Worm (Caenorhabditis elegans) whole organism, late embryonic: ENCODE measurements around the gene oac-42.

Experiments
- F13H6.1 ChIP-seq: sonication (generic microtip); optimal IDR thresholded peaks from 2 replicates; lab custom pipeline; 2016; ENCODE audit warnings: missing genetic modification characterization, missing compliant biosample characterization
- K02D7.2 ChIP-seq: sonication (generic microtip); optimal IDR thresholded peaks from 2 replicates; lab custom pipeline; 2017; ENCODE audit warnings: mild to moderate bottlenecking, missing genetic modification characterization, missing compliant biosample characterization
- T23F11.4 ChIP-seq: fragments of 200-800 bp; sonication (Bioruptor generic); optimal IDR thresholded peaks from 2 replicates; lab custom pipeline; 2018; ENCODE audit warnings: mild to moderate bottlenecking, missing genetic modification characterization, missing compliant biosample characterization
- ahr-1 ChIP-seq: sonication (generic microtip); optimal IDR thresholded peaks from 2 replicates; lab custom pipeline; 2016; ENCODE audit warnings: missing genetic modification characterization, missing compliant biosample characterization
- ama-1 ChIP-seq: fragments of 150-350 bp; optimal IDR thresholded peaks from 2 replicates; lab custom pipeline; 2014
- ceh-19 ChIP-seq: fragments of 200-800 bp; sonication (Bioruptor generic); optimal IDR thresholded peaks from 2 replicates; lab custom pipeline; 2018; ENCODE audit warnings: mild to moderate bottlenecking, missing genetic modification characterization, missing compliant biosample characterization
- ceh-2 ChIP-seq: sonication (generic microtip); optimal IDR thresholded peaks from 2 replicates; lab custom pipeline; 2016; ENCODE audit warnings: missing genotype, missing genetic modification characterization, missing compliant biosample characterization
- ceh-24 ChIP-seq: sonication (generic microtip); optimal IDR thresholded peaks from 2 replicates; lab custom pipeline; 2016; ENCODE audit warnings: mild to moderate bottlenecking, missing genetic modification characterization, missing compliant biosample characterization
- ceh-31 ChIP-seq: sonication (generic microtip); optimal IDR thresholded peaks from 2 replicates; lab custom pipeline; 2016; ENCODE audit warnings: missing genetic modification characterization, missing compliant biosample characterization
- ceh-34 ChIP-seq: sonication (generic microtip); optimal IDR thresholded peaks from 2 replicates; lab custom pipeline; 2016; ENCODE audit warnings: mild to moderate bottlenecking, missing genetic modification characterization, missing compliant biosample characterization
- ceh-45 ChIP-seq: fragments of 200-800 bp; sonication (Bioruptor generic); IDR thresholded peaks from 2 replicates; pipeline ENCODE4 v1.3.6; 2022; ENCODE audit warnings: missing genetic modification reagents, missing genetic modification characterization, missing compliant biosample characterization
- dmd-4 ChIP-seq: sonication (generic microtip); optimal IDR thresholded peaks from 2 replicates; lab custom pipeline; 2016; ENCODE audit warnings: borderline replicate concordance, missing genetic modification characterization, missing compliant biosample characterization
- elt-2 ChIP-seq: sonication (generic microtip); optimal IDR thresholded peaks from 2 replicates; lab custom pipeline; 2016; ENCODE audit warnings: missing genetic modification reagents, missing genetic modification characterization, missing compliant biosample characterization
- ets-4 ChIP-seq: sonication (generic microtip); optimal IDR thresholded peaks from 2 replicates; lab custom pipeline; 2016; ENCODE audit warnings: missing genetic modification characterization, missing compliant biosample characterization
- fkh-10 ChIP-seq: fragments of 150-350 bp; optimal IDR thresholded peaks from 2 replicates; lab custom pipeline; 2014; ENCODE audit warnings: missing biosample characterization, missing genetic modification reagents, missing genetic modification characterization
- hlh-8 ChIP-seq: sonication (generic microtip); optimal IDR thresholded peaks from 2 replicates; lab custom pipeline; 2016; ENCODE audit warnings: missing genotype, missing genetic modification characterization, missing compliant biosample characterization
- lin-11 ChIP-seq: fragments of 200-800 bp; sonication (Bioruptor generic); optimal IDR thresholded peaks from 2 replicates; lab custom pipeline; 2018; ENCODE audit warnings: mild to moderate bottlenecking, missing genetic modification characterization, missing compliant biosample characterization
- madf-2 ChIP-seq: sonication (generic microtip); optimal IDR thresholded peaks from 2 replicates; lab custom pipeline; 2017; ENCODE audit warnings: missing genetic modification characterization, missing compliant biosample characterization
- mec-3 ChIP-seq: sonication (generic microtip); optimal IDR thresholded peaks from 2 replicates; lab custom pipeline; 2016; ENCODE audit warnings: borderline replicate concordance, missing genetic modification characterization, missing compliant biosample characterization
- npax-4 ChIP-seq: sonication (generic microtip); optimal IDR thresholded peaks from 2 replicates; lab custom pipeline; 2016; ENCODE audit warnings: missing genetic modification characterization, missing compliant biosample characterization
- odd-2 ChIP-seq: sonication (generic microtip); optimal IDR thresholded peaks from 2 replicates; lab custom pipeline; 2017; ENCODE audit warnings: antibody characterized with exemption, mild to moderate bottlenecking, missing genetic modification characterization, missing compliant biosample characterization
- pat-9 ChIP-seq: fragments of 200-800 bp; sonication (Bioruptor generic); optimal IDR thresholded peaks from 2 replicates; lab custom pipeline; 2018; ENCODE audit warnings: mild to moderate bottlenecking, missing genetic modification characterization, moderate library complexity, missing compliant biosample characterization
- pha-2 ChIP-seq: sonication (generic microtip); optimal IDR thresholded peaks from 2 replicates; lab custom pipeline; 2017; ENCODE audit warnings: mild to moderate bottlenecking, missing genetic modification characterization, missing compliant biosample characterization
- ref-2 ChIP-seq: sonication (generic microtip); optimal IDR thresholded peaks from 2 replicates; lab custom pipeline; 2016; ENCODE audit warnings: missing genetic modification characterization, missing compliant biosample characterization
- rnt-1 ChIP-seq: sonication (generic microtip); optimal IDR thresholded peaks from 2 replicates; lab custom pipeline; 2016; ENCODE audit warnings: missing genetic modification characterization, missing compliant biosample characterization
- sdc-2 ChIP-seq: sonication (generic microtip); optimal IDR thresholded peaks from 2 replicates; lab custom pipeline; 2016; ENCODE audit warnings: missing genotype, missing genetic modification characterization, missing compliant biosample characterization
- sox-2 ChIP-seq: fragments of 200-800 bp; sonication (Bioruptor generic); IDR thresholded peaks from 2 replicates; pipeline ENCODE4 v1.3.6; 2022; ENCODE audit warnings: missing genetic modification reagents, missing genetic modification characterization, missing compliant biosample characterization
- ttx-3 ChIP-seq: sonication (generic microtip); optimal IDR thresholded peaks from 2 replicates; lab custom pipeline; 2016; ENCODE audit warnings: missing genetic modification reagents, missing genetic modification characterization, missing compliant biosample characterization
- unc-55 ChIP-seq: sonication (generic microtip); optimal IDR thresholded peaks from 2 replicates; lab custom pipeline; 2017; ENCODE audit warnings: missing biosample characterization, missing genetic modification reagents, missing genetic modification characterization
- zip-5 ChIP-seq: sonication (generic microtip); optimal IDR thresholded peaks from 2 replicates; lab custom pipeline; 2016; ENCODE audit warnings: missing genetic modification characterization, missing compliant biosample characterization

Gene oac-42

DNA sequence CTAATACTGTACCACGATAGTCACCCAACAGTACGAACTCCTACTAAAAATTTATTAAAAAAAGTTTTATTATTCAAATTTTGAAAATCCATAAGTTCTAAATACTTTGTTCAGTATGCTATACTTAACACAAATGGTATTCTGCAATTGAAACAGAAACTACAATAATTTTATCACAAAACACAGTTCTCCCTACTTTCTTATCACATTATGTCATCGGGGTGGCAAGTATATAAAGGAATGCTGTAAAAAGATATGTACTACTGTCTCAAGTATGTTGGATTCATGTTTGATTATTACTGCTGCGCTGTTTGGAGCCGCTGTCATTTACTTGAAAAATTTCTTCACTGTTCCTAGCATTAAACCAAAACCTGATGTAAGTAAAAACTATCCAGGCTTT lies 36.5 kb upstream of the oac-42 start, which contains the start of gene cdr-1:
cdr-1 (plus strand) TSS at position 208 of the 400 bp plus-strand sequence.
- TF ChIP-seq ceh-45 (GFP tag; lab: Robert Waterston, UW) (no peak), elt-2 (tag; lab: Kevin White, UChicago) (peak; percentile 34)
- TF ChIP-seq, all 69 proteins: peak for 1

DNA sequence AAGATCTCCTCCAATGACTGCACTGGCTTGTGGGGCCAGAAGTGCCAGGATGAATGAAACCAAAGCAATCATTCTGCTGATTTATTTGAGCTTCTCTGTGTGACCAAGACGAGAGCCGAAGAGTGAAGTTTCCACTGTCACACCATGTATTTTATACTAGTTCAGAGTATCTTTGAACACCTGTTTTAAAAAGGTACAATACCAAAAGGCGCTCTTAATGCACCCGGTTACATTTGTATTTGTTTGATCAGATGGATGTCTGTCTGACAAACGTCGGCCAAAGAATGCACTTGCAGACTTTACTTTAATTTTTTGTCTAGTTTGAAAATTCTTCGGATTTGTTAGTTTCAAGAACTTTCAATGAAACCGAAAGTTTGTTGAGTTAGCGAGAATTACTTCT lies 35.7 kb upstream of the oac-42 start, which contains the start of gene F35E8.10:
F35E8.10 (minus strand) TSS at position 101 of the 400 bp plus-strand sequence.
- no peak for TF ChIP-seq madf-2

ce11 chrV:15917458-15917857 lies 32.9 kb upstream of the oac-42 start, which contains the start of gene F35E8.9:
TSS of gene F35E8.9 (minus strand) at chrV:15917558.
- TF ChIP-seq ceh-34 (tag; lab: Kevin White, UChicago) (no peak), ceh-24 (tag; lab: Kevin White, UChicago) (no peak), dmd-4 (no peak), mec-3 (tag; lab: Kevin White, UChicago) (no peak), npax-4 (no peak)

- TF ChIP-seq pha-2 (tag; lab: Kevin White, UChicago), result no peak
- no peak for TF ChIP-seq elt-2 (tag; lab: Kevin White, UChicago)
- TF ChIP-seq K02D7.2 (tag; lab: Kevin White, UChicago), result no peak
- TF ChIP-seq ceh-34 (tag; lab: Kevin White, UChicago), result no peak
- no peak for TF ChIP-seq hlh-8 (tag; lab: Kevin White, UChicago)
- no peak for TF ChIP-seq ceh-31 (tag; lab: Kevin White, UChicago)
- TF ChIP-seq odd-2, result no peak
- no peak for TF ChIP-seq sox-2 (GFP tag; lab: Robert Waterston, UW)
- TF ChIP-seq ets-4 (tag; lab: Kevin White, UChicago), result no peak
- TF ChIP-seq fkh-10 (GFP tag; lab: Kevin White, UChicago), result no peak
- no peak for TF ChIP-seq F13H6.1 (tag; lab: Kevin White, UChicago)
- TF ChIP-seq ceh-19 (GFP tag; lab: Kevin White, UChicago), result no peak
- TF ChIP-seq sdc-2 (tag; lab: Kevin White, UChicago), result no peak
Observed at ce11 chrV:15915919-15916318, 31.3 kb upstream of the oac-42 start, which contains the start of gene gst-38. TSS of gene gst-38 (minus strand) at chrV:15916070.

- TF ChIP-seq mec-3 (tag; lab: Kevin White, UChicago) (no peak), pha-2 (tag; lab: Kevin White, UChicago) (no peak), madf-2 (no peak), ahr-1 (tag; lab: Kevin White, UChicago) (no peak)
Observed at ce11 chrV:15915307-15915706, 30.7 kb upstream of the oac-42 start.

DNA sequence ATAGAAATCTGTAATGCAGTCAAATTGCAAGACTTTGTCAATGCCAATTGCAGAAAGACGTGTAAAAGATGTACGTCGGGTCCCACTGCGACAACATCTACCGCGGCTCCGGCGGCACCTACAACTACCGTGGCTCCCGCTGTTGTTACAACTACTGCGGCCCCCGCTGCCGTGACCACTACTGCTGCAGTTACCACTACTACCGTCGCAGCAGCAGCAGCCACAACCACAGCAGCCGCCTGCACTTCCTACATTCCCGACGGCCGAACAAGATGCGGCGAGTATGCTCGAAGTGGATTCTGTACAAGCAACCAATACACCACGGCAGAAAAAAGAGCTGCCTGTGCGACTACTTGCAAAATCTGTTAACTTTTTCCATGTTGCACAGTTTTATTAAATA lies 30.2 kb upstream of the oac-42 start:
- no peak for TF ChIP-seq unc-55
- no peak for TF ChIP-seq ttx-3
- no peak for TF ChIP-seq ceh-31 (tag; lab: Kevin White, UChicago)
- no peak for TF ChIP-seq zip-5 (tag; lab: Kevin White, UChicago)
- TF ChIP-seq fkh-10 (GFP tag; lab: Kevin White, UChicago), result no peak
- no peak for TF ChIP-seq sdc-2 (tag; lab: Kevin White, UChicago)
- no peak for TF ChIP-seq ceh-45 (GFP tag; lab: Robert Waterston, UW)
- TF ChIP-seq ceh-2 (tag; lab: Kevin White, UChicago), result no peak
- no peak for TF ChIP-seq rnt-1 (tag; lab: Kevin White, UChicago)
- no peak for TF ChIP-seq T23F11.4 (GFP tag; lab: Kevin White, UChicago)
- TF ChIP-seq ama-1, result no peak
- no peak for TF ChIP-seq hlh-8 (tag; lab: Kevin White, UChicago)

DNA sequence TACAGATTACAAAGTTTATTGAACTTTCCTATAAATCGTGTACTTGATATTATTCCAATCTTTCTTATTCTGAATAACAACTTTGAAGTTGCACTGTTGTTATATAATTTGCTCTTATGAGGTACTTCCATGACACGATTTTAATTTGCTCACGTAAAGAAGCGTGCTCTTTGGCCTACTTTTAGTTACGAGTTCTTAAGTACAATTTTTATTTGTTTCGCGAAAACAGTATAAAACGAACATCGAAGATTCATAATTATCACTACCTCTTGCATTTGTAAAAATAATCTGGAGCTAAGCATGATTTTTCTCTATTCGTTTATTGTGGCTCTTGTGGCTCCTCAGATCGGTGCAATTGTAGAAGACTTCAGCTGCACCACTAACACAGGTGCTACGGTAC lies 29.1 kb upstream of the oac-42 start, which contains the start of gene F35E8.7:
F35E8.7 (plus strand) TSS at position 301 of the 400 bp plus-strand sequence.
- TF ChIP-seq lin-11 (no peak), ceh-2 (tag; lab: Kevin White, UChicago) (no peak), pat-9 (tag; lab: Kevin White, UChicago) (no peak), zip-5 (tag; lab: Kevin White, UChicago) (no peak), ref-2 (tag; lab: Kevin White, UChicago) (no peak)
- TF ChIP-seq, all 69 proteins: peak for 0
